Fruit fly (Drosophila melanogaster): ENCODE data around the gene CG1529.

DNA sequence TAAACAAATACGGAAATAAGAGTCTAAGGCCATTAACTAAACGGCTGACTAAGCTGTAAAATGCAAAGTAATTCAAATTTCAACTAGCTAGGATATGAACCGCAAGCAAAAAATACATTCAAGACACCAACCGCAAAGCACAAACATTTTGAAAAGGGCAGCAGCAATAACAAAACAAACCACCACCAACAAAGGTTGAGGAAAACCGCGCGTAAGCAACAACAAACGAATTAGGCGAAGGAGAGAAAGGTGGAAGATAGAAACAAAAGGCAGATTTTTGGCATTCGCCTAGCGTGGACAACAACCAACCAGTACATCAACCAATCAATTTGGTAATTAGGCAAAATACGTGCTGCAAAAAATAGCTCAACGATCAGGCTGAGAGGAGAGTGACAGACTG lies 28.8 kb upstream of the CG1529 start:
- TF ChIP-seq lz (GFP tag; optimal IDR thresholded peaks at IDR 0.05) (no peak), CG8632 (GFP tag; optimal IDR thresholded peaks at IDR 0.05) (no peak), Hr4 (GFP tag; optimal IDR thresholded peaks at IDR 0.05) (no peak), CG6808 (GFP tag; optimal IDR thresholded peaks at IDR 0.05) (no peak), fkh (GFP tag; optimal IDR thresholded peaks at IDR 0.05) (no peak), CG6854 (GFP tag; optimal IDR thresholded peaks at IDR 0.05) (no peak), fd59A (GFP tag; optimal IDR thresholded peaks at IDR 0.05) (no peak)
